Worm (Caenorhabditis elegans): ENCODE measurements around the gene prcc-1.

ce11 chrIV:13104900-13105299 lies 11.3 kb upstream of the prcc-1 start, which contains the start of gene rde-11:
- no peak for TF ChIP-seq ama-1 (optimal IDR thresholded peaks at IDR 0.05)
- no peak for TF ChIP-seq ama-1 (GFP tag; optimal IDR thresholded peaks at IDR 0.05)
- TF ChIP-seq C17E4.6 (GFP tag; IDR thresholded peaks at IDR 0.05), result no peak
- TF ChIP-seq dpl-1 (GFP tag; optimal IDR thresholded peaks at IDR 0.05), result no peak
